Fruit fly (Drosophila melanogaster): ENCODE data around the gene nmdyn-D7.

- TF ChIP-seq fru (GFP tag; optimal IDR thresholded peaks at IDR 0.05) = no peak
- TF ChIP-seq brk (GFP tag; optimal IDR thresholded peaks at IDR 0.05) = no peak
- TF ChIP-seq sage (GFP tag; optimal IDR thresholded peaks at IDR 0.05) = no peak
- TF ChIP-seq tai (GFP tag; optimal IDR thresholded peaks at IDR 0.05) = no peak
- TF ChIP-seq br (GFP tag; optimal IDR thresholded peaks at IDR 0.05) = no peak
- no peak for TF ChIP-seq jim (GFP tag; optimal IDR thresholded peaks at IDR 0.05)
- no peak for TF ChIP-seq lola (GFP tag; optimal IDR thresholded peaks at IDR 0.05)
- no peak for TF ChIP-seq Myc (optimal IDR thresholded peaks at IDR 0.05)
- no peak for TF ChIP-seq usp (GFP tag; optimal IDR thresholded peaks at IDR 0.05)
- no peak for TF ChIP-seq psq (GFP tag; optimal IDR thresholded peaks at IDR 0.05)
- no peak for TF ChIP-seq Hr78 (GFP tag; optimal IDR thresholded peaks at IDR 0.05)
- TF ChIP-seq OdsH (GFP tag; optimal IDR thresholded peaks at IDR 0.05) = no peak
- no peak for TF ChIP-seq dmrt93B (GFP tag; optimal IDR thresholded peaks at IDR 0.05)
Observed at dm6 chr3R:9730784-9731183, 51.0 kb downstream of the nmdyn-D7 start, which contains the start of gene FoxP.
